Worm (Caenorhabditis elegans): ENCODE results near the gene hlb-1.
A peak's percentile ranks its signal among the peaks of the same experiment; 100 is the strongest.

Gene hlb-1

ce11 chrX:13900047-13900446 is 17.5 kb upstream of the hlb-1 start, which contains the start of gene sra-38:
sra-38 (minus strand) TSS chrX:13900147.
- no peak for TF ChIP-seq ceh-43 (GFP tag; optimal IDR thresholded peaks at IDR 0.05)
- no peak for TF ChIP-seq ces-1 (GFP tag; optimal IDR thresholded peaks at IDR 0.05)
- no peak for TF ChIP-seq unc-120 (tag; optimal IDR thresholded peaks at IDR 0.05; ENCODE audit: poor library complexity, severe bottlenecking)
- TF ChIP-seq unc-62 (GFP tag; optimal IDR thresholded peaks at IDR 0.05) = no peak
- no peak for TF ChIP-seq ham-2 (GFP tag; optimal IDR thresholded peaks at IDR 0.05)
- TF ChIP-seq blmp-1 (tag; optimal IDR thresholded peaks at IDR 0.05) = no peak
- TF ChIP-seq sptf-1 (tag; optimal IDR thresholded peaks at IDR 0.05) = no peak
- no peak for TF ChIP-seq nhr-28 (tag; optimal IDR thresholded peaks at IDR 0.05)
- no peak for TF ChIP-seq snpc-4 (tag; optimal IDR thresholded peaks at IDR 0.05)
- no peak for TF ChIP-seq elt-3 (tag; optimal IDR thresholded peaks at IDR 0.05)
- TF ChIP-seq elt-1 (tag; optimal IDR thresholded peaks at IDR 0.05; ENCODE audit: borderline replicate concordance, insufficient read depth) = no peak
- no peak for TF ChIP-seq mab-5 (tag; optimal IDR thresholded peaks at IDR 0.05)
- TF ChIP-seq nhr-2 (tag; optimal IDR thresholded peaks at IDR 0.05) = no peak
- TF ChIP-seq pha-4 (tag; optimal IDR thresholded peaks at IDR 0.05) = no peak
- no peak for TF ChIP-seq hlh-1 (tag; optimal IDR thresholded peaks at IDR 0.05)
- no peak for TF ChIP-seq nhr-12 (tag; optimal IDR thresholded peaks at IDR 0.05)
- TF ChIP-seq bed-3 (GFP tag; optimal IDR thresholded peaks at IDR 0.05) = no peak
- TF ChIP-seq M03D4.4 (tag; optimal IDR thresholded peaks at IDR 0.05) = no peak

ce11 chrX:13893256-13893655 is 10.7 kb upstream of the hlb-1 start, which contains the start of gene sra-37:
sra-37 (minus strand) TSS chrX:13893356.
- TF ChIP-seq ceh-83 (GFP tag; optimal IDR thresholded peaks at IDR 0.05) (no peak), nhr-12 (tag; optimal IDR thresholded peaks at IDR 0.05) (no peak), sptf-1 (tag; optimal IDR thresholded peaks at IDR 0.05) (no peak), cnd-1 (tag; optimal IDR thresholded peaks at IDR 0.05) (no peak), ham-2 (GFP tag; optimal IDR thresholded peaks at IDR 0.05) (no peak), drap-1 (GFP tag; optimal IDR thresholded peaks at IDR 0.05) (no peak), unc-39 (tag; optimal IDR thresholded peaks at IDR 0.05) (no peak), elt-3 (tag; optimal IDR thresholded peaks at IDR 0.05) (no peak), lin-32 (GFP tag; optimal IDR thresholded peaks at IDR 0.05) (no peak), unc-62 (GFP tag; optimal IDR thresholded peaks at IDR 0.05) (no peak), nhr-2 (tag; optimal IDR thresholded peaks at IDR 0.05) (no peak), mls-2 (tag; optimal IDR thresholded peaks at IDR 0.05) (no peak), mab-5 (tag; optimal IDR thresholded peaks at IDR 0.05) (no peak), bed-3 (GFP tag; optimal IDR thresholded peaks at IDR 0.05) (no peak), tbx-8 (GFP tag; optimal IDR thresholded peaks at IDR 0.05) (no peak)

DNA sequence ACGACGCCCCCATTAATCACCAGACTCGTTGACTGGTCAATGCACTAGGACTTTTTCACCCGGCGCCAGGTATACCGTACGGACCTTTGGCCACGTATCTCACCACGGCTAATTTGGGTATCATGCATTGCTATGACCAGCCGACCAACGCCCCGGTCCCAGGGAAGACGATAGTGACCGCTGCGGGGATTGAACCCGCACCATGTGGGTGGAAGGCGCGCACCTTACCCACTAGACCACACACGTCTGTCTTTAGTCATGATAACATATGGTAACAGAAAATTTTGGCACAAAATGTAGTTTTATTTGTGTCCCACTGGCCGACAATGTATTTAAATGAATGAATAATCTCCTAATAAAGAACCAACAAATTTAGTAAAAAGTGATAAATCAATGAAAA is 3.7 kb upstream of the hlb-1 start:
- no peak for TF ChIP-seq flh-1 (GFP tag; optimal IDR thresholded peaks at IDR 0.05)
- no peak for TF ChIP-seq lin-32 (GFP tag; optimal IDR thresholded peaks at IDR 0.05)
- TF ChIP-seq lsy-2 (tag; optimal IDR thresholded peaks at IDR 0.05) = no peak
- no peak for TF ChIP-seq nhr-76 (tag; optimal IDR thresholded peaks at IDR 0.05)
- peak; percentile 17 for TF ChIP-seq nhr-2 (tag; optimal IDR thresholded peaks at IDR 0.05)

DNA sequence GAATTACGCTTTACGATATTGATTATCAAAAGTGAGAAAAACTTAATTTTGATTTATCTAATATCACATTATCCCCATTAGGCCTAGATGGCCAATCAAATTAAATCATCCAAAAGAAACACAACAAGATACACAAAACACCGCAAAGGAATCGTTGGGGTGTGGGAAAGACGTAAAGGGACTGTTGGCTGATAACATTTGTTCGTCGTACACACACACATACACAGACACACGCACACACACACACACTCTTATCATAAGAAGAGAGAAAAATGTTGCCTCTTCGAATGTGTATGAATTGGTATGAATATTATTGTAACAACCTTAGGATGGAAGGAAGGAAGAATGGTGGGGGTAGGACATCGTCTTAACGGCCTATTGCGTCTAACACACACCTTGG is 2.6 kb upstream of the hlb-1 start:
- TF ChIP-seq cnd-1 (tag; optimal IDR thresholded peaks at IDR 0.05) = no peak
- TF ChIP-seq zip-8 (tag; optimal IDR thresholded peaks at IDR 0.05) = no peak
- no peak for TF ChIP-seq ceh-83 (GFP tag; optimal IDR thresholded peaks at IDR 0.05)
- no peak for TF ChIP-seq nhr-237 (tag; optimal IDR thresholded peaks at IDR 0.05)
- TF ChIP-seq snpc-4 (tag; optimal IDR thresholded peaks at IDR 0.05) = no peak
- TF ChIP-seq ceh-39 (tag; optimal IDR thresholded peaks at IDR 0.05) = no peak
- no peak for TF ChIP-seq mls-2 (tag; optimal IDR thresholded peaks at IDR 0.05)
- no peak for TF ChIP-seq flh-1 (GFP tag; optimal IDR thresholded peaks at IDR 0.05)
- TF ChIP-seq elt-3 (tag; optimal IDR thresholded peaks at IDR 0.05) = no peak
- TF ChIP-seq unc-39 (tag; optimal IDR thresholded peaks at IDR 0.05) = no peak
- TF ChIP-seq drap-1 (GFP tag; optimal IDR thresholded peaks at IDR 0.05) = no peak
- TF ChIP-seq hlh-1 (tag; optimal IDR thresholded peaks at IDR 0.05) = no peak
- no peak for TF ChIP-seq unc-62 (GFP tag; optimal IDR thresholded peaks at IDR 0.05)
- TF ChIP-seq ces-1 (GFP tag; optimal IDR thresholded peaks at IDR 0.05) = no peak
- TF ChIP-seq nhr-12 (tag; optimal IDR thresholded peaks at IDR 0.05) = no peak
- TF ChIP-seq nhr-76 (tag; optimal IDR thresholded peaks at IDR 0.05) = no peak
- no peak for TF ChIP-seq sptf-1 (tag; optimal IDR thresholded peaks at IDR 0.05)
- TF ChIP-seq pha-4 (tag; optimal IDR thresholded peaks at IDR 0.05) = no peak
- TF ChIP-seq mab-5 (tag; optimal IDR thresholded peaks at IDR 0.05) = no peak
- TF ChIP-seq M03D4.4 (tag; optimal IDR thresholded peaks at IDR 0.05) = no peak

- TF ChIP-seq drap-1 (GFP tag; optimal IDR thresholded peaks at IDR 0.05) = no peak
- TF ChIP-seq lin-13 (tag; optimal IDR thresholded peaks at IDR 0.05) = no peak
- TF ChIP-seq nhr-237 (tag; optimal IDR thresholded peaks at IDR 0.05) = no peak
- TF ChIP-seq elt-3 (tag; optimal IDR thresholded peaks at IDR 0.05) = no peak
- no peak for TF ChIP-seq blmp-1 (tag; optimal IDR thresholded peaks at IDR 0.05)
- no peak for TF ChIP-seq zip-8 (tag; optimal IDR thresholded peaks at IDR 0.05)
- TF ChIP-seq cnd-1 (tag; optimal IDR thresholded peaks at IDR 0.05) = no peak
- TF ChIP-seq pha-4 (tag; optimal IDR thresholded peaks at IDR 0.05) = no peak
These were observed 1.6 kb upstream of the hlb-1 start for ce11 chrX:13884157-13884556.

All from whole organism, mixed stage, embryonic.